Worm (Caenorhabditis elegans): ENCODE data around the gene F10A3.12.

F10A3.12 gene

DNA sequence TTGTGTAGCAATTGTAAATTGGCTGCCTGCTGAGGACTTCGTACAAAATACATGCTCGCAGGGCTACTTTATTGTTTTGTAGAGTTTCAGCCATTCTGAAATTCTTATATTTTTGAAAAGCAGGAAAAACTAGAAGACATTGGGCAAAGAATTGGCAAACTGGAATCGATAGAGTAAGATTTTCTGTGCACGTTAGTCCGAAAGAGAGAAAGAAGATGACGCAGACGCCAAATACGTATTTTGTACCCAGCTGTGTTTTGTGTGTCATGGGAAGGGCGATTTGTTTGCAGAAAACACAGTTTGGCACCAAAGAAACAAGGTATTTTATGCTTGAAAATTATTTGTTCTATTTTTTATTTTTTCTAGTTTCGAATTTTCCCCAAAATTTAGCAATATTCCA is 36.4 kb upstream of the F10A3.12 start, which contains the start of gene fbxa-143:
TSS of gene fbxa-143 (minus strand) at position 101 of the 400 bp plus-strand sequence.
- no peak for TF ChIP-seq ets-7 (tag; optimal IDR thresholded peaks at IDR 0.05)

DNA sequence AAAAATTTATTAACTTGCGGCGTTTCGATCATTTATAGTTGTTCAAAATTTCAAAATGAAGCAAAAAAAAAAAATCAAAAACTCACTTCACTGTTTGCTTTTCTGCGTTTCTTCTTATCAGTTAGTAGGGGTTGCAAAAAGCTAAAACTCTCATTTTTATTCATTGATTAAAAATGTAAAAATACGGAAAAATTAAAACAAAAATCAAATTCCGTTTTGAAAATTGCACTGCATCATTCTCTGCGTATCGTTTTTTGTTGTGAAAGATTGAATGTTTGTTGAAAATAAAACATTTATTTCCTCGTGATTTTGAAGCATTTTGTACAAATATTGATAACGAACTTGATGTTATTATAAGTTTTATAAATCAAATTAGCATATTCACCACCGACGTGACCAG is 34.7 kb upstream of the F10A3.12 start:
- TF ChIP-seq B0310.2 (tag; optimal IDR thresholded peaks at IDR 0.05) (no peak), hnd-1 (tag; optimal IDR thresholded peaks at IDR 0.05) (no peak), hmg-4 (GFP tag; optimal IDR thresholded peaks at IDR 0.05) (no peak), ceh-36 (tag; optimal IDR thresholded peaks at IDR 0.05) (no peak), ets-7 (tag; optimal IDR thresholded peaks at IDR 0.05) (no peak), ceh-13 (GFP tag; optimal IDR thresholded peaks at IDR 0.05) (no peak), aly-1 (tag; optimal IDR thresholded peaks at IDR 0.05) (no peak), hmbx-1 (tag; optimal IDR thresholded peaks at IDR 0.05) (no peak), flt-1 (GFP tag; IDR thresholded peaks at IDR 0.05) (no peak), ama-1 (optimal IDR thresholded peaks at IDR 0.05) (no peak)

DNA sequence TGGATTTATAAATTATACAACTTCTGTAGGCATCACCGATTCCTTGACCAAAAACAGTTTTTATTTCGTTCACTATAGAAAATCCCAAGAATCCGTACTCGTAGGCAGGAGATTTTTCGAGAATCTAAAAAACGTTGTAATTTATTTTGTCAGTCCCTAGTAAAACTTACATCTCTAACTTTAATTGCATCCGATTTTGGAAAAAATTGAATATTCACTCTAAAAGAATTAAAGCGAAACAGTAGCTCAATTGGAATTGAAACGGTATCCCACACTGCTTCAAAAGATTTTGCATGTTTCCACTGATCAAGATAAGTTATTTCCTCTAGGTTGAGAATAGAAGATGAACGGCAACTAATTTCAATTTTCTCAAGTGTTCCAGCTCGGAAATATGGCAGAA is 32.6 kb upstream of the F10A3.12 start, which contains the start of gene fbxa-142:
TSS of gene fbxa-142 (minus strand) at position 101 of the 400 bp plus-strand sequence.
- TF ChIP-seq tbx-37 (GFP tag; conservative IDR thresholded peaks at IDR 0.05) (no peak), tra-4 (tag; optimal IDR thresholded peaks at IDR 0.05) (no peak), pes-1 (GFP tag; IDR thresholded peaks at IDR 0.05) (no peak)

ce11 chrV:16132215-16132614 is 31.6 kb upstream of the F10A3.12 start:
- TF ChIP-seq hmg-4 (GFP tag; optimal IDR thresholded peaks at IDR 0.05) (no peak), tbx-11 (GFP tag; IDR thresholded peaks at IDR 0.05) (no peak), tra-4 (tag; optimal IDR thresholded peaks at IDR 0.05) (no peak), tbx-37 (GFP tag; conservative IDR thresholded peaks at IDR 0.05) (no peak), ceh-36 (tag; optimal IDR thresholded peaks at IDR 0.05) (no peak), ets-7 (tag; optimal IDR thresholded peaks at IDR 0.05) (no peak), hmbx-1 (tag; optimal IDR thresholded peaks at IDR 0.05) (no peak), B0310.2 (tag; optimal IDR thresholded peaks at IDR 0.05) (no peak), flt-1 (GFP tag; IDR thresholded peaks at IDR 0.05) (no peak), scrt-1 (GFP tag; IDR thresholded peaks at IDR 0.05) (no peak), ama-1 (optimal IDR thresholded peaks at IDR 0.05) (no peak), ceh-13 (GFP tag; optimal IDR thresholded peaks at IDR 0.05) (no peak), aly-1 (tag; optimal IDR thresholded peaks at IDR 0.05) (no peak), F13C5.2 (tag; optimal IDR thresholded peaks at IDR 0.05) (no peak), pes-1 (GFP tag; IDR thresholded peaks at IDR 0.05) (no peak), hnd-1 (tag; optimal IDR thresholded peaks at IDR 0.05) (no peak), sea-1 (GFP tag; conservative IDR thresholded peaks at IDR 0.05) (no peak)

DNA sequence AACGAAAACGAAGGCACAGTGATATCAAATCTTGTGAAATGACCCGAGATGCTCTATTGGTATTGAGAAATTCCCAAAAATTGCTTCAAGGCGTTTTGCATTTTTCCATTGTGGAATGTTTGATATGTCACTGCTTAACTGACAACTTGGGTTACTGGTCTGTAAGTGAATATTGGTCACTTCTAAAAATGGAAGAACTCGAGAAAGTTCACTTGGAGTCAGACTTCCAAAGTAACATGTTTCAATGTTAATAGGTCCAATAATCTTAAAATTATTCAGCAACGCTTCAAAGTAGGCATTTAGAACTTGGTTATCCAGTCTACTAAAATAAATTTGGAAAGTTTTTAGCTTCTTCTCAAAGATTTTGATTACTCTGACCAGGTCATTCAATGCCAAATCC is 31.1 kb upstream of the F10A3.12 start, which contains the start of gene fbxa-144:
TSS of gene fbxa-144 (minus strand) at position 101 of the 400 bp plus-strand sequence.
- TF ChIP-seq tbx-11 (GFP tag; IDR thresholded peaks at IDR 0.05): no peak

DNA sequence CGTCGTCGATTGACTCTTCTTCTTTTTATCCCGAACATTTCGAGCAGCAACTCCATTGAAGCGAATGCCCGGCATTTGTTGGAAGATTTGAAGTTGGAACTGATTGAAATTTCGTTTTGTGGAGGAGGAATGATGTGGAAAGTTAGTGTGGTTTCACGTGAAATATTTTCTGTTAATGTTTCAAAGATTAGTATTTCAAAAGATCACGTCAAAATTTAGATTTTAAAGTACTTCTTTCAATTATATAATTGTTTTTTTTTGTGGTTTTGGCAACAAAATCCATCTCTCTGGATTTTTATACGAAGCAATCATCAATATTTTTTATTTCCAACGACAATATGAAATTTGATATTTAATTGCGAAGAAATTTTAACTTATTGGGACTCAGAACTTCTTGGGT is 26.8 kb upstream of the F10A3.12 start, which contains the start of gene F44G3.7:
TSS of gene F44G3.7 (minus strand) at position 101 of the 400 bp plus-strand sequence.
- TF ChIP-seq ets-7 (tag; optimal IDR thresholded peaks at IDR 0.05) (no peak), ceh-13 (GFP tag; optimal IDR thresholded peaks at IDR 0.05) (no peak)

DNA sequence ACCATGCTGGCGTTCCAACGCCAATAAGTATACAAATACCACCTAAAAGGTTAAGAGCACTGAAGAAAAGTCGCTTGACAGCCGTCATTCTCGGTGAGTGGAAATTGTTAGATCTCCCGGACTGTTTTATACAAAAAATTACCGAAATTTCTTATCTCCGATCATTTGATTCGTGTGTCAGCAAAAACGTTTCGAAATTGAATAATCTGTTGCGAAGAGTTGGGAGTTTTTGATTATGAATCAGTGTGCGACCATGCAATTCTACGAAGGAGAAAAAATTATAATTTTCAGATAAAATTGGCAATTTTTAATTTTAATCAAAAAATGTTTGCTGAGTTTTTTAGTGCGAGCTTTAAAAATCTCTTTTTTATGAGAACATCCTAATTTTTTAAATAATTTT is 24.3 kb upstream of the F10A3.12 start, which contains the start of gene clc-11:
TSS of gene clc-11 (minus strand) at position 101 of the 400 bp plus-strand sequence.
- TF ChIP-seq tbx-11 (GFP tag; IDR thresholded peaks at IDR 0.05) (no peak), ceh-13 (GFP tag; optimal IDR thresholded peaks at IDR 0.05) (no peak), hmg-4 (GFP tag; optimal IDR thresholded peaks at IDR 0.05) (no peak), hmbx-1 (tag; optimal IDR thresholded peaks at IDR 0.05) (no peak), tbx-37 (GFP tag; conservative IDR thresholded peaks at IDR 0.05) (no peak), ceh-36 (tag; optimal IDR thresholded peaks at IDR 0.05) (no peak), scrt-1 (GFP tag; IDR thresholded peaks at IDR 0.05) (no peak), B0310.2 (tag; optimal IDR thresholded peaks at IDR 0.05) (no peak), ama-1 (optimal IDR thresholded peaks at IDR 0.05) (no peak), sea-1 (GFP tag; conservative IDR thresholded peaks at IDR 0.05) (no peak), aly-1 (tag; optimal IDR thresholded peaks at IDR 0.05) (no peak), flt-1 (GFP tag; IDR thresholded peaks at IDR 0.05) (no peak), F13C5.2 (tag; optimal IDR thresholded peaks at IDR 0.05) (no peak), pes-1 (GFP tag; IDR thresholded peaks at IDR 0.05) (no peak)

ce11 chrV:16141071-16141470 is 22.7 kb upstream of the F10A3.12 start, which contains the start of gene clc-32:
TSS of gene clc-32 (minus strand) at chrV:16141171.
- TF ChIP-seq flt-1 (GFP tag; IDR thresholded peaks at IDR 0.05): no peak
- no peak for TF ChIP-seq B0310.2 (tag; optimal IDR thresholded peaks at IDR 0.05)
- no peak for TF ChIP-seq aly-1 (tag; optimal IDR thresholded peaks at IDR 0.05)
- TF ChIP-seq tra-4 (tag; optimal IDR thresholded peaks at IDR 0.05): no peak
- no peak for TF ChIP-seq F13C5.2 (tag; optimal IDR thresholded peaks at IDR 0.05)
- no peak for TF ChIP-seq hmg-4 (GFP tag; optimal IDR thresholded peaks at IDR 0.05)
- TF ChIP-seq hmbx-1 (tag; optimal IDR thresholded peaks at IDR 0.05): no peak
- TF ChIP-seq ceh-13 (GFP tag; optimal IDR thresholded peaks at IDR 0.05): no peak
- TF ChIP-seq hnd-1 (tag; optimal IDR thresholded peaks at IDR 0.05): no peak
- TF ChIP-seq tbx-37 (GFP tag; conservative IDR thresholded peaks at IDR 0.05): no peak
- no peak for TF ChIP-seq tbx-11 (GFP tag; IDR thresholded peaks at IDR 0.05)
- TF ChIP-seq ets-7 (tag; optimal IDR thresholded peaks at IDR 0.05): no peak
- TF ChIP-seq ama-1 (optimal IDR thresholded peaks at IDR 0.05): no peak
- TF ChIP-seq sea-1 (GFP tag; conservative IDR thresholded peaks at IDR 0.05): no peak
- no peak for TF ChIP-seq ceh-36 (tag; optimal IDR thresholded peaks at IDR 0.05)
- no peak for TF ChIP-seq pes-1 (GFP tag; IDR thresholded peaks at IDR 0.05)
- no peak for TF ChIP-seq scrt-1 (GFP tag; IDR thresholded peaks at IDR 0.05)

DNA sequence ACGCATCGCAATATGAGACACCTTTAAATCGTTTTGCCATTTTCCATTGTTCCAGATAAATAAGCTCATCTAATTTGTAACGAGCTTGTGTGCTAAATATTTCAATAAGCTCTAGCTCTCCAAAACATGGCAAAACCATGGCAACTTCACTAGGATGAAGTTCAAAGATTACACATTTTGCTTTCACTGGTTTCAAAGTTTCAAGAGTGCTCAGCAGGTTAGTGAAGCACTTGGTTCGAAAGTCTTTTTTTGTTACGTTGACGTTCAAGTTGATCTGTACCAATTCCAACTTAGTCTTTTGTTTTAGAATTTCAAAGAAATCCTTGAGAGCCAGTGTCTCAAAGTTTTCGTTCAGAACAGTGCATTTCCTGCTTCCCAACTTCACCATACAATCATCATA is 21.4 kb upstream of the F10A3.12 start, which contains the start of gene fbxa-18:
TSS of gene fbxa-18 (plus strand) at position 301 of the 400 bp plus-strand sequence.
- TF ChIP-seq aly-1 (tag; optimal IDR thresholded peaks at IDR 0.05): no peak
- no peak for TF ChIP-seq ceh-36 (tag; optimal IDR thresholded peaks at IDR 0.05)
- no peak for TF ChIP-seq ceh-13 (GFP tag; optimal IDR thresholded peaks at IDR 0.05)
- no peak for TF ChIP-seq hnd-1 (tag; optimal IDR thresholded peaks at IDR 0.05)
- no peak for TF ChIP-seq tbx-11 (GFP tag; IDR thresholded peaks at IDR 0.05)
- no peak for TF ChIP-seq sea-1 (GFP tag; conservative IDR thresholded peaks at IDR 0.05)
- no peak for TF ChIP-seq pes-1 (GFP tag; IDR thresholded peaks at IDR 0.05)
- TF ChIP-seq hmbx-1 (tag; optimal IDR thresholded peaks at IDR 0.05): no peak
- TF ChIP-seq F13C5.2 (tag; optimal IDR thresholded peaks at IDR 0.05): no peak
- no peak for TF ChIP-seq B0310.2 (tag; optimal IDR thresholded peaks at IDR 0.05)
- no peak for TF ChIP-seq flt-1 (GFP tag; IDR thresholded peaks at IDR 0.05)
- no peak for TF ChIP-seq tra-4 (tag; optimal IDR thresholded peaks at IDR 0.05)
- no peak for TF ChIP-seq tbx-37 (GFP tag; conservative IDR thresholded peaks at IDR 0.05)
- TF ChIP-seq ets-7 (tag; optimal IDR thresholded peaks at IDR 0.05): no peak
- TF ChIP-seq hmg-4 (GFP tag; optimal IDR thresholded peaks at IDR 0.05): no peak
